Worm (Caenorhabditis elegans) whole organism, L3 larva: ENCODE results near the gene ZC21.6.

Experiments
- R02D3.7 ChIP-seq: fragments of 150-350 bp; optimal IDR thresholded peaks from 2 replicates; lab custom pipeline; 2014; ENCODE audit warnings: missing biosample characterization, missing genetic modification characterization
- ama-1 ChIP-seq: fragments of 150-350 bp; optimal IDR thresholded peaks from 2 replicates; lab custom pipeline; 2018
- ceh-28 ChIP-seq: fragments of 150-350 bp; optimal IDR thresholded peaks from 2 replicates; lab custom pipeline; 2014; ENCODE audit warnings: missing biosample characterization, missing genetic modification reagents, missing genetic modification characterization
- ceh-82 ChIP-seq: fragments of 150-350 bp; optimal IDR thresholded peaks from 2 replicates; lab custom pipeline; 2014; ENCODE audit warnings: missing biosample characterization, missing genetic modification characterization
- daf-12 ChIP-seq: fragments of 150-350 bp; optimal IDR thresholded peaks from 2 replicates; lab custom pipeline; 2014; ENCODE audit warnings: missing biosample characterization, missing genetic modification reagents, missing genetic modification characterization
- egl-27 ChIP-seq: sonication (generic microtip); optimal IDR thresholded peaks from 4 replicates; lab custom pipeline; 2017; ENCODE audit warnings: missing biosample characterization, missing genetic modification reagents, missing genetic modification characterization
- egl-5 ChIP-seq: fragments of 150-350 bp; optimal IDR thresholded peaks from 2 replicates; lab custom pipeline; 2017; ENCODE audit warnings: missing biosample characterization, missing genetic modification reagents, missing genetic modification characterization, inconsistent platforms
- elt-1 ChIP-seq: fragments of 150-350 bp; optimal IDR thresholded peaks from 2 replicates; lab custom pipeline; 2014; ENCODE audit warnings: missing biosample characterization, missing genetic modification characterization
- elt-2 ChIP-seq: sonication (generic microtip); optimal IDR thresholded peaks from 2 replicates; lab custom pipeline; 2016; ENCODE audit warnings: missing genetic modification reagents, mild to moderate bottlenecking, missing genetic modification characterization, missing compliant biosample characterization
- elt-3 ChIP-seq, 3 experiments: fragments of 150-350 bp in 1 of 3; sonication (generic microtip) in 2 of 3; optimal IDR thresholded peaks; 2 replicates in 2 of 3; 4 replicates in 1 of 3; lab custom pipeline; 2014 to 2017; ENCODE audit warnings: missing biosample characterization in 3 of 3, missing genetic modification characterization in 3 of 3
- eor-1 ChIP-seq, 2 experiments: fragments of 150-350 bp; optimal IDR thresholded peaks; 2 replicates each; lab custom pipeline; 2014 to 2018; ENCODE audit warnings: missing biosample characterization in 2 of 2, missing genetic modification characterization in 2 of 2
- fkh-10 ChIP-seq: sonication (generic microtip); optimal IDR thresholded peaks from 2 replicates; lab custom pipeline; 2017; ENCODE audit warnings: missing biosample characterization, missing genetic modification reagents, missing genetic modification characterization
- fos-1 ChIP-seq: fragments of 150-350 bp; optimal IDR thresholded peaks from 2 replicates; lab custom pipeline; 2014; ENCODE audit warnings: missing biosample characterization, missing genetic modification characterization
- hmg-11 ChIP-seq: sonication (generic microtip); optimal IDR thresholded peaks from 2 replicates; lab custom pipeline; 2016; ENCODE audit warnings: missing genetic modification characterization, missing compliant biosample characterization
- lin-15B ChIP-seq: fragments of 150-350 bp; optimal IDR thresholded peaks from 2 replicates; lab custom pipeline; 2014; ENCODE audit warnings: missing biosample characterization, missing genetic modification characterization
- lin-39 ChIP-seq: fragments of 150-350 bp; optimal IDR thresholded peaks from 2 replicates; lab custom pipeline; 2018; ENCODE audit warnings: missing biosample characterization, missing genetic modification reagents, missing genetic modification characterization
- mdl-1 ChIP-seq: fragments of 150-350 bp; optimal IDR thresholded peaks from 2 replicates; lab custom pipeline; 2014; ENCODE audit warnings: missing biosample characterization, missing genetic modification characterization
- nfya-1 ChIP-seq: sonication (generic microtip); optimal IDR thresholded peaks from 2 replicates; lab custom pipeline; 2017; ENCODE audit warnings: missing genetic modification characterization, mild to moderate bottlenecking, missing compliant biosample characterization, antibody characterized with exemption, moderate library complexity; ENCODE audit not compliant: insufficient read depth
- nhr-11 ChIP-seq: fragments of 150-350 bp; optimal IDR thresholded peaks from 2 replicates; lab custom pipeline; 2014; ENCODE audit warnings: missing biosample characterization, missing genetic modification characterization
- nhr-23 ChIP-seq: fragments of 150-350 bp; optimal IDR thresholded peaks from 2 replicates; lab custom pipeline; 2014; ENCODE audit warnings: missing biosample characterization, missing genetic modification reagents, missing genetic modification characterization
- nhr-237 ChIP-seq: fragments of 150-350 bp; optimal IDR thresholded peaks from 2 replicates; lab custom pipeline; 2014; ENCODE audit warnings: missing biosample characterization, missing genetic modification characterization
- nhr-25 ChIP-seq: sonication (generic microtip); optimal IDR thresholded peaks from 2 replicates; lab custom pipeline; 2017; ENCODE audit warnings: missing biosample characterization, missing genetic modification characterization
- nhr-28 ChIP-seq: fragments of 150-350 bp; optimal IDR thresholded peaks from 2 replicates; lab custom pipeline; 2014; ENCODE audit warnings: missing biosample characterization, missing genetic modification characterization
- nhr-76 ChIP-seq: fragments of 150-350 bp; sonication (generic microtip); optimal IDR thresholded peaks from 5 replicates; lab custom pipeline; 2014; ENCODE audit warnings: missing biosample characterization, missing genetic modification characterization
- nhr-77 ChIP-seq: fragments of 150-350 bp; optimal IDR thresholded peaks from 2 replicates; lab custom pipeline; 2014; ENCODE audit warnings: missing biosample characterization, missing genetic modification characterization
- pha-4 ChIP-seq: fragments of 150-350 bp; optimal IDR thresholded peaks from 2 replicates; lab custom pipeline; 2014; ENCODE audit warnings: missing biosample characterization, missing genetic modification reagents, missing genetic modification characterization
- pqm-1 ChIP-seq: fragments of 150-350 bp; optimal IDR thresholded peaks from 2 replicates; lab custom pipeline; 2017; ENCODE audit warnings: missing biosample characterization, missing genetic modification characterization, inconsistent platforms
- skn-1 ChIP-seq: fragments of 150-350 bp; optimal IDR thresholded peaks from 2 replicates; lab custom pipeline; 2014; ENCODE audit warnings: missing biosample characterization, missing genetic modification characterization
- unc-39 ChIP-seq: sonication (generic microtip); optimal IDR thresholded peaks from 4 replicates; lab custom pipeline; 2017; ENCODE audit warnings: missing biosample characterization, missing genetic modification characterization
- unc-62 ChIP-seq: fragments of 150-350 bp; sonication (generic microtip); optimal IDR thresholded peaks from 4 replicates; lab custom pipeline; 2014; ENCODE audit warnings: missing biosample characterization, missing genetic modification reagents, missing genetic modification characterization
- zag-1 ChIP-seq: fragments of 150-350 bp; optimal IDR thresholded peaks from 2 replicates; lab custom pipeline; 2014; ENCODE audit warnings: missing biosample characterization, missing genetic modification characterization
- ztf-11 ChIP-seq: fragments of 150-350 bp; optimal IDR thresholded peaks from 2 replicates; lab custom pipeline; 2014; ENCODE audit warnings: missing biosample characterization, missing genetic modification characterization

ZC21.6 gene

ce11 chrIII:8573869-8574268 is 28.5 kb upstream of the ZC21.6 start:
- TF ChIP-seq nhr-23 (tag; lab: Kevin White, UChicago): peak; percentile 67
- TF ChIP-seq elt-1 (tag; lab: Kevin White, UChicago): peak; percentile 96
- no peak for TF ChIP-seq nhr-25 (tag; lab: Kevin White, UChicago)
- no peak for TF ChIP-seq nhr-28 (tag; lab: Kevin White, UChicago)

ce11 chrIII:8573301-8573700 is 27.9 kb upstream of the ZC21.6 start:
- TF ChIP-seq fkh-10 (no peak), eor-1 (tag; optimal IDR thresholded peaks at IDR 0.05; lab: Kevin White, UChicago) (no peak)

- TF ChIP-seq nhr-25 (tag; lab: Kevin White, UChicago) (peak; percentile 35), pha-4 (tag; lab: Kevin White, UChicago) (no peak), R02D3.7 (no peak), egl-5 (tag; lab: Kevin White, UChicago) (no peak)
These were observed 26.4 kb upstream of the ZC21.6 start for ce11 chrIII:8571845-8572244.

- TF ChIP-seq nhr-76 (tag; lab: Kevin White, UChicago): no peak
- TF ChIP-seq nfya-1 (tag; lab: Kevin White, UChicago): no peak
- TF ChIP-seq ceh-28 (tag; lab: Kevin White, UChicago): no peak
- TF ChIP-seq eor-1 (tag; optimal IDR thresholded peaks at IDR 0.05; lab: Kevin White, UChicago): no peak
- TF ChIP-seq daf-12 (tag; lab: Kevin White, UChicago): no peak
- no peak for TF ChIP-seq pqm-1 (tag; lab: Kevin White, UChicago)
- TF ChIP-seq zag-1 (tag; lab: Kevin White, UChicago): no peak
- no peak for TF ChIP-seq mdl-1 (tag; lab: Kevin White, UChicago)
- TF ChIP-seq ama-1 (lab: Kevin White, UChicago): no peak
- no peak for TF ChIP-seq nhr-77 (tag; lab: Kevin White, UChicago)
- no peak for TF ChIP-seq pha-4 (tag; lab: Kevin White, UChicago)
- TF ChIP-seq egl-27: no peak
- no peak for TF ChIP-seq unc-39 (tag; lab: Kevin White, UChicago)
- TF ChIP-seq R02D3.7: no peak
- TF ChIP-seq nhr-28 (tag; lab: Kevin White, UChicago): no peak
- no peak for TF ChIP-seq fos-1 (tag; lab: Kevin White, UChicago)
- TF ChIP-seq, all 47 proteins: peak for 0
These were observed 24.9 kb upstream of the ZC21.6 start for ce11 chrIII:8570289-8570688.

ce11 chrIII:8564372-8564771 is 19.0 kb upstream of the ZC21.6 start:
- TF ChIP-seq skn-1 (tag; lab: Kevin White, UChicago): no peak
- no peak for TF ChIP-seq egl-27
- TF ChIP-seq pha-4 (tag; lab: Kevin White, UChicago): no peak
- TF ChIP-seq fos-1 (tag; lab: Kevin White, UChicago): no peak
- TF ChIP-seq lin-15B (tag; lab: Kevin White, UChicago): no peak
- no peak for TF ChIP-seq nhr-77 (tag; lab: Kevin White, UChicago)
- no peak for TF ChIP-seq ceh-82 (tag; lab: Kevin White, UChicago)
- no peak for TF ChIP-seq nhr-237 (tag; lab: Kevin White, UChicago)
- TF ChIP-seq lin-39: no peak
- TF ChIP-seq nfya-1 (tag; lab: Kevin White, UChicago): no peak
- TF ChIP-seq daf-12 (tag; lab: Kevin White, UChicago): no peak
- TF ChIP-seq nhr-11 (tag; lab: Kevin White, UChicago): no peak
- TF ChIP-seq elt-3 (tag; optimal IDR thresholded peaks at IDR 0.05; lab: Kevin White, UChicago): no peak
- no peak for TF ChIP-seq ztf-11 (tag; lab: Kevin White, UChicago)
- TF ChIP-seq pqm-1 (tag; lab: Kevin White, UChicago): no peak
- TF ChIP-seq unc-62 (GFP tag; lab: Kevin White, UChicago): no peak

- TF ChIP-seq elt-2 (no peak), ceh-82 (tag; lab: Kevin White, UChicago) (no peak), hmg-11 (tag; lab: Kevin White, UChicago) (no peak), ztf-11 (tag; lab: Kevin White, UChicago) (no peak), R02D3.7 (no peak), egl-5 (tag; lab: Kevin White, UChicago) (no peak)
These were observed 15.4 kb upstream of the ZC21.6 start, which contains the start of gene acdh-6 for ce11 chrIII:8560836-8561235. Gene acdh-6 (plus strand): TSS chrIII:8561136.
